Worm (Caenorhabditis elegans) whole organism, L3 larva: Measurements from ENCODE around the gene F52C9.5.

Source experiments
- R02D3.7 ChIP-seq: fragments of 150-350 bp; optimal IDR thresholded peaks from 2 replicates; lab custom pipeline; 2014; ENCODE audit warnings: missing biosample characterization, missing genetic modification characterization
- elt-1 ChIP-seq: fragments of 150-350 bp; optimal IDR thresholded peaks from 2 replicates; lab custom pipeline; 2014; ENCODE audit warnings: missing biosample characterization, missing genetic modification characterization
- nhr-11 ChIP-seq: fragments of 150-350 bp; optimal IDR thresholded peaks from 2 replicates; lab custom pipeline; 2014; ENCODE audit warnings: missing biosample characterization, missing genetic modification characterization
- nhr-12 ChIP-seq: fragments of 150-350 bp; optimal IDR thresholded peaks from 2 replicates; lab custom pipeline; 2014; ENCODE audit warnings: missing biosample characterization, missing genetic modification characterization
- nhr-28 ChIP-seq: fragments of 150-350 bp; optimal IDR thresholded peaks from 2 replicates; lab custom pipeline; 2014; ENCODE audit warnings: missing biosample characterization, missing genetic modification characterization

DNA sequence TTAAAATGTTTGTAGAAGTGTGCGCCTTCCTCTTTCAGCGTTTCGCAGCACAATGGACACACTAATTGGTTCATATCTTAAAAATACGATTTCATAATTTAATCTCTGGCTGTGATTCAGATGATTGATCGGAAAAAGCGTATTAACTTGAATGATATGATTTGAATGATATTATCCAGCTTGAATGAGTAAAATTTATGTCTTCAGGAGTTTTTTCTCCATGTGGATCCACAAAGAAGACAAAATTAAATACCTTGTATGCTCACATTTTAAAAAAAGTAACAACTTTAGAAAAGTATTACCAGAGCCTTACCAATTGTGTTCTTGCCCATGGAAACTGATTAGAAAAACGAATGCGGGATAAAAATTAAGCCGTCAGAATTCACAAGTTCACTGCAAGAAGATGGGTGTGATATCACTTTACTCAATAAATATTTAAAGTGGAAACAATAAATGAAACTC lies 28.6 kb upstream of the F52C9.5 start, which contains the start of gene ztf-8:
- no peak for TF ChIP-seq nhr-12 (tag; lab: Kevin White, UChicago)
- TF ChIP-seq R02D3.7 (tag; lab: Kevin White, UChicago): no peak
- no peak for TF ChIP-seq nhr-11 (tag; lab: Kevin White, UChicago)
- TF ChIP-seq nhr-28: no peak
- no peak for TF ChIP-seq elt-1 (tag; lab: Kevin White, UChicago)
